Fruit fly (Drosophila melanogaster): ENCODE data around the gene SrpRbeta.
A peak's percentile ranks its signal among the peaks of the same experiment; 100 is the strongest.

dm6 chr3L:8696487-8696954 lies 23.5 kb downstream of the SrpRbeta start:
- TF ChIP-seq D1 (tag; optimal IDR thresholded peaks at IDR 0.05), result no peak
- 0 out of 2 replicates have a peak, but pooled peaks have one; percentile 24 for TF ChIP-seq rn (GFP tag; IDR thresholded peaks at IDR 0.05)
